Fruit fly (Drosophila melanogaster) whole organism: ENCODE results near the gene Dbx.

Experiments used
- CG8478 ChIP-seq: fragments of >200 bp; optimal IDR thresholded peaks from 2 replicates; lab custom pipeline; 2018; ENCODE audit warnings: inconsistent platforms
- Dll ChIP-seq: fragments of >200 bp; optimal IDR thresholded peaks from 2 replicates; lab custom pipeline; 2017
- EcR ChIP-seq, 2 experiments: fragments of >200 bp; optimal IDR thresholded peaks; 2 replicates each; lab custom pipeline; 2017; ENCODE audit warnings: missing biosample characterization in 2 of 2, missing genetic modification characterization in 2 of 2, missing genetic modification reagents in 2 of 2
- pan ChIP-seq: fragments of >200 bp; optimal IDR thresholded peaks from 2 replicates; lab custom pipeline; 2017
- psq ChIP-seq: fragments of >200 bp; optimal IDR thresholded peaks from 2 replicates; lab custom pipeline; 2017
- usp ChIP-seq: fragments of >200 bp; optimal IDR thresholded peaks from 2 replicates; lab custom pipeline; 2017; ENCODE audit warnings: missing biosample characterization, missing genetic modification characterization, mixed read lengths

The Dbx gene

DNA sequence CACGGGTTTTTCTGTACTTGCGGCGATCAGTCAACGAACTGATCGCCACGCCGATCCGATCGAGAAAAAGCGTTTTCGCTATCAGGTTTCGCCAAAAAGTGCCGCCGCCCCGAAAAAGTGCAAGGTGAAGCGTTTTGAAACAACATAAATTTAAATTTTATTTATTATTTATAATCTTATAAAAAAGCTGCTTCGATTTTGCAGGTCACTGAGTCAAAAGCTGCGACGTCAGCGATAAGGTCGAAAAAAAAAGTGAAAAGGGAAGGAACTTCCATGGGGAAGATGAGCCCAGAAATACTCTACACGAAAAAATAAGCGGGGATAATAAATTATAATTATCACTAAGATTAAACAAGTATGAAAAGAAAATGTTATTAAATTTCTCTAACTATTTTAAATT lies 23.4 kb upstream of the Dbx start:
- no peak for TF ChIP-seq pan (lab: Kevin White, UChicago)
- TF ChIP-seq Dll (lab: Kevin White, UChicago) = no peak
- TF ChIP-seq CG8478 (lab: Kevin White, UChicago) = no peak
- TF ChIP-seq psq (lab: Kevin White, UChicago) = no peak
- no peak for TF ChIP-seq EcR (GFP tag; optimal IDR thresholded peaks at IDR 0.05; lab: Kevin White, UChicago)
- no peak for TF ChIP-seq usp (GFP tag; lab: Kevin White, UChicago)

- TF ChIP-seq pan (lab: Kevin White, UChicago) (no peak), psq (lab: Kevin White, UChicago) (no peak), Dll (lab: Kevin White, UChicago) (peak; percentile 13), CG8478 (lab: Kevin White, UChicago) (no peak)
Measured at dm6 chr3L:1899616-1900015, 21.5 kb upstream of the Dbx start.

- TF ChIP-seq CG8478 (lab: Kevin White, UChicago) = no peak
- no peak for TF ChIP-seq EcR (GFP tag; optimal IDR thresholded peaks at IDR 0.05; lab: Kevin White, UChicago)
- no peak for TF ChIP-seq usp (GFP tag; lab: Kevin White, UChicago)
- no peak for TF ChIP-seq Dll (lab: Kevin White, UChicago)
- no peak for TF ChIP-seq psq (lab: Kevin White, UChicago)
- no peak for TF ChIP-seq pan (lab: Kevin White, UChicago)
Measured at dm6 chr3L:1900633-1901032, 20.5 kb upstream of the Dbx start.

DNA sequence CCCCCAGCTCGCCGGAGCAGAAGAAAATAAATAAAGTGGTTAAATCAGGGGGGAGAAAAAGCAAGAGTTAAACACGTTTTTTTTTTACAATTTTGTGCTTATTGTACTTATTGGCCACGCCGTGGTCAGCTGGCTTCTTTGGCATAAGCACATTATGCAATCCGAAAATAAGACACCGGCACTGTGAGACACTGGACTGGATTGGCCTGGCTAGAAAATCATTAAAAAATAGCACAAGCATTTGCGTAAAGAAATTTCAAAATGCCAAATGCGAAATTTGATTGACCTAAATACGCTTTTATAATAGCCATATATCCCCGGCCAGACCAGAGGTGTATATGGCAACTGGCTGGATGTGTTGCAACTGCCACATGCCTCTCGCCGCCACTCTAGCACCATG lies 16.7 kb upstream of the Dbx start:
- TF ChIP-seq pan (lab: Kevin White, UChicago) (no peak), usp (GFP tag; lab: Kevin White, UChicago) (no peak), Dll (lab: Kevin White, UChicago) (no peak), psq (lab: Kevin White, UChicago) (no peak), EcR (GFP tag; optimal IDR thresholded peaks at IDR 0.05; lab: Kevin White, UChicago) (no peak), CG8478 (lab: Kevin White, UChicago) (no peak)

DNA sequence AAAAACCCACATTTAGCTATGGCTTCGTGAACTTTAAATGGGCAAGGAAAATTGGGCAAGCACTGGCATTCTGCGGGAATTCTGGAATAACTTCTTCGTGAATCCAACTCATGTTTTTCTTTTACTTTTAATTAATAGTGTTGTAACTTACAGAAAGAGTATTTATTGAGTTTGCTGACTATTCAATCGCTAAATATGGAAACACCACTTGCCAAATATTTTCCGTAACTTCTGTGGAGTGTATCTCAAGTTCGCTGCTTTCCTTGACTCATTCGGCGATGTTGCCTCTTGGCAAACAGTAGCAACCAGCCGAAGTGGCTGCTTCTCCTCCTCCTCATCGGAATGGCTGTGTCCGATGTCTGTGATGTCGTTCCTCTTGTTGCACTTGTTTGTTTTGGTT lies 15.8 kb upstream of the Dbx start:
- TF ChIP-seq Dll (lab: Kevin White, UChicago) (no peak), psq (lab: Kevin White, UChicago) (no peak), usp (GFP tag; lab: Kevin White, UChicago) (no peak), EcR (GFP tag; optimal IDR thresholded peaks at IDR 0.05; lab: Kevin White, UChicago) (no peak), CG8478 (lab: Kevin White, UChicago) (no peak), pan (lab: Kevin White, UChicago) (no peak)

DNA sequence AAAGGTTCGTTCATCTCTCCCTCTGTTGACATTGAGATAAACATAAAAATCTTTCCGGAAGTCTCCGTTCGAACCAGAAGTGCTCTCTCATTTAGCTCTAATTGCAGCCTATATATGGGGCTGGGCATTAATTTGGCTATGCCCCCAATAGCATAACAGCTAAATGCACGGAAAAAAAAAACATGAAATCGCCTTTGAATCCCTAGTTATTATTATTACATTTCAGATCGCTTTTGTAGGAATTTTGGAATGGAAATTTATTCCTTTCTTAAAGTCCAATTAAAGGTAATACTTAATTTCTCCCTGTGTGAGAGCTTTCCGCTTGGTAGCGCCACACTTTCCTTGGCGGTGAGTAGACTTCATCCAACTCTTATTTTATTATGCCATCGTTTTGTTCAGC lies 14.9 kb upstream of the Dbx start:
- TF ChIP-seq usp (GFP tag; lab: Kevin White, UChicago) (no peak), EcR (GFP tag; optimal IDR thresholded peaks at IDR 0.05; lab: Kevin White, UChicago) (no peak), CG8478 (lab: Kevin White, UChicago) (no peak), psq (lab: Kevin White, UChicago) (no peak), Dll (lab: Kevin White, UChicago) (no peak), pan (lab: Kevin White, UChicago) (no peak)

dm6 chr3L:1909000-1909399 lies 12.1 kb upstream of the Dbx start:
- TF ChIP-seq CG8478 (lab: Kevin White, UChicago) = no peak
- TF ChIP-seq pan (lab: Kevin White, UChicago) = no peak
- TF ChIP-seq psq (lab: Kevin White, UChicago) = no peak
- no peak for TF ChIP-seq EcR (GFP tag; optimal IDR thresholded peaks at IDR 0.05; lab: Kevin White, UChicago)
- TF ChIP-seq Dll (lab: Kevin White, UChicago) = no peak
- no peak for TF ChIP-seq usp (GFP tag; lab: Kevin White, UChicago)

DNA sequence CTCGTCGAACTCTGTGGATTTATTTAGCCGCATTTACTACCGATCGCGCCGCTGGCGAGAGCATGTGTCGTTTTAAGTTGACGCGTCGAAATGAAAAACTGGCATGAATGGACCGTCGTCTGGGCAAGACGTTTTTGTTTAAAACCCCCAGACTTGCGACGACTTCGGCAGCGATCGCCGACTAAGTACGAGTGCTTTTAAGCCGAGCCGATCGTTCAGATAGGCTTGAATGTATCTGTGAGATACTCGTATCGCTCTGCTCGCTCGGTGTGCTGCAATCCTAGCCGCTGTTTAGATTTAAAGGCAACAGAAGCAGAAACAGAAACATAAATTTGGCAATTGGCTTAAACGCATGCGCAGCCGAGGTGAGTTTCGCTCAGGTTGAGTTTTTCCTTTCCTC lies 11.0 kb upstream of the Dbx start, which contains the start of gene dsb:
TSS of gene dsb (minus strand) at position 91 of the 400 bp plus-strand sequence.
- no peak for TF ChIP-seq usp (GFP tag; lab: Kevin White, UChicago)
- TF ChIP-seq Dll (lab: Kevin White, UChicago) = no peak
- TF ChIP-seq pan (lab: Kevin White, UChicago) = no peak
- no peak for TF ChIP-seq psq (lab: Kevin White, UChicago)

DNA sequence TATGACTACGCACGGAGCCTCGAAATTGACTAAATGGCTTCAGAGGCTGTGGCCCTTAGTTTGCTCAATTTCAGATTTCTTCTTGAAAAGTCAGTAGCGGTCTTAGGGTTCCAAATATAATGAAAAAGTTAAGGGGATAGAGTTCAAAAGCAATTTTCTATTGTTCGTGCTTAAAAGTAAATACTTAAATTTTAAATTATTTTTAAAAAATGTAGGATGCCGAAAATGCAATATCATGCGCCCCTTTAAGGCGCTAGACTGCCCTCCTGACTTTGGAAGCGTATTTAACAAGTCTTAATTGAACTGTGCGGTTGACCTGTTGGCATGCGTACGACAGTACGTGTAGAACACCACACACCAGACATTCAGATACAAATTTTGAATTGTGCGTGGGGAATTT lies 6.4 kb upstream of the Dbx start:
- TF ChIP-seq usp (GFP tag; lab: Kevin White, UChicago) = no peak
- no peak for TF ChIP-seq psq (lab: Kevin White, UChicago)
- no peak for TF ChIP-seq CG8478 (lab: Kevin White, UChicago)
- no peak for TF ChIP-seq pan (lab: Kevin White, UChicago)
- no peak for TF ChIP-seq EcR (GFP tag; optimal IDR thresholded peaks at IDR 0.05; lab: Kevin White, UChicago)
- no peak for TF ChIP-seq Dll (lab: Kevin White, UChicago)

DNA sequence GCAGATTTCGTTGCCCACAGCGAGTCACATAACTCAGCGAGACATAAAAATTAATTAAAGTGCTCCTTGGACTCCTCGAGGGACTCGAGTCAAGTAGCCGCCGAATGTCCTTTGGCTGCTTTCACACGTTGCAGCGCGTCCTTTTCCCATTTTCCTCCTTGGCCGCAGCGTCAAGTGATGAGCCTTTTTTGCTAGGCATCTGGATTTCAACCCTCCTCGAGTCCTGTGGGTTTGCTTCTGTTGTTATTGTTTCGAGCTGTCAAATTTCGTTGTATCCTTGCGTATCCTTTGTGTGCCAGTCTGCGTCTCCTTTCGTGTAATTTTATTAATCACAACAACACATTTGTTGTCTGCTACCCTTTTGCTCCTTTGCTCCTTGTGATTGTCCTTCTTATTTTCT lies 4.5 kb upstream of the Dbx start:
- TF ChIP-seq psq (lab: Kevin White, UChicago) = no peak
- TF ChIP-seq CG8478 (lab: Kevin White, UChicago) = no peak
- no peak for TF ChIP-seq usp (GFP tag; lab: Kevin White, UChicago)
- no peak for TF ChIP-seq Dll (lab: Kevin White, UChicago)
- no peak for TF ChIP-seq EcR (GFP tag; optimal IDR thresholded peaks at IDR 0.05; lab: Kevin White, UChicago)
- no peak for TF ChIP-seq pan (lab: Kevin White, UChicago)

DNA sequence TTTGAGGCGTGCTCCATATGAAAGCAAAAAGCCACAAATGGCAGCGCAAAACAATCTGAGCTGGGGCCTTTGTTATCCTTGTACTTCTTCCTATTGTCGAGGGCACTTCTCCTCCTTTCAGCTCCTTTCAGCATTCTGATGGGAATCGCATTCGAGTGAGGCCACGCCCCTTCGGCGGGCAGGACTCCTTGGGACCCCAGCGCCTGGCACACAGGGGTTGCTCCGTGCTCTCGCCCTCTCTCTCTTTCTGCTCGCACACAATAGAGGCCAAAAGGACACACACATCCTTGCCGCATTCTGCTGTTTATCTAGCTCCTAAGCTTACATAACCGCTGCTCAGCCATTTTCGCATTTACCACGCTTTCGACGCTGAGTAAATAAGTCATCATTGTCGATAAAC lies 1.1 kb upstream of the Dbx start:
- no peak for TF ChIP-seq EcR (GFP tag; optimal IDR thresholded peaks at IDR 0.05; lab: Kevin White, UChicago)
- no peak for TF ChIP-seq usp (GFP tag; lab: Kevin White, UChicago)
- TF ChIP-seq CG8478 (lab: Kevin White, UChicago) = no peak
- TF ChIP-seq psq (lab: Kevin White, UChicago) = no peak
- TF ChIP-seq pan (lab: Kevin White, UChicago) = no peak
- no peak for TF ChIP-seq Dll (lab: Kevin White, UChicago)

- TF ChIP-seq pan (lab: Kevin White, UChicago) = no peak
- no peak for TF ChIP-seq EcR (GFP tag; optimal IDR thresholded peaks at IDR 0.05; lab: Kevin White, UChicago)
- no peak for TF ChIP-seq psq (lab: Kevin White, UChicago)
- no peak for TF ChIP-seq CG8478 (lab: Kevin White, UChicago)
- no peak for TF ChIP-seq usp (GFP tag; lab: Kevin White, UChicago)
- TF ChIP-seq Dll (lab: Kevin White, UChicago) = no peak
Measured at dm6 chr3L:1928959-1929358, 7.9 kb downstream of the Dbx start.
